Fruit fly (Drosophila melanogaster): ENCODE data around the gene RIOK1.

The RIOK1 gene

dm6 chr3L:11680298-11680697 is 32.0 kb upstream of the RIOK1 start, which contains the start of gene CG32085 (continued):
- TF ChIP-seq CoRest (tag; optimal IDR thresholded peaks at IDR 0.05) (peak; percentile 21), CG11723 (GFP tag; optimal IDR thresholded peaks at IDR 0.05) (peak; percentile 30), her (GFP tag; optimal IDR thresholded peaks at IDR 0.05) (peak; percentile 78), salm (tag; optimal IDR thresholded peaks at IDR 0.05) (no peak), schlank (tag; optimal IDR thresholded peaks at IDR 0.05) (peak; percentile 67), CG30403 (GFP tag; optimal IDR thresholded peaks at IDR 0.05) (peak; percentile 48), NC2β (GFP tag; optimal IDR thresholded peaks at IDR 0.05) (peak; percentile 21), CG18599 (GFP tag; optimal IDR thresholded peaks at IDR 0.05) (peak; percentile 91), CG7963 (GFP tag; IDR thresholded peaks at IDR 0.05; ENCODE audit: partially characterized antibody) (no peak), ranshi (GFP tag; IDR thresholded peaks at IDR 0.05) (peak; percentile 72), z (GFP tag; IDR thresholded peaks at IDR 0.05) (0 out of 3 replicates have a peak, but pooled peaks have one; percentile 29), Scr (GFP tag; IDR thresholded peaks at IDR 0.05; ENCODE audit: partially characterized antibody) (peak; percentile 14; the same call in 1 of the 2 replicates), CG12659 (GFP tag; optimal IDR thresholded peaks at IDR 0.05) (peak; percentile 38), CG9727 (GFP tag; optimal IDR thresholded peaks at IDR 0.05) (no peak), B-H2 (GFP tag; optimal IDR thresholded peaks at IDR 0.05) (peak; percentile 48), inv (GFP tag; IDR thresholded peaks at IDR 0.05; ENCODE audit: partially characterized antibody) (no peak; the same call in 1 of the 2 replicates), otp (GFP tag; IDR thresholded peaks at IDR 0.05) (peak; percentile 56; the same call in 1 of the 3 replicates), CG8089 (GFP tag; optimal IDR thresholded peaks at IDR 0.05) (no peak), CG34376 (GFP tag; optimal IDR thresholded peaks at IDR 0.05) (peak; percentile 42), Drgx (GFP tag; IDR thresholded peaks at IDR 0.05) (peak; percentile 75), sr (GFP tag; IDR thresholded peaks at IDR 0.05) (0 out of 3 replicates have a peak, but pooled peaks have one; percentile 55), CG15479 (GFP tag; optimal IDR thresholded peaks at IDR 0.05) (no peak), Ssrp (tag; optimal IDR thresholded peaks at IDR 0.05) (no peak), slbo (GFP tag; IDR thresholded peaks at IDR 0.05) (peak; percentile 82), Poxn (GFP tag; IDR thresholded peaks at IDR 0.05) (no peak), corto (GFP tag; optimal IDR thresholded peaks at IDR 0.05) (no peak), CG6654 (GFP tag; optimal IDR thresholded peaks at IDR 0.05) (peak; percentile 3), CG4404 (GFP tag; IDR thresholded peaks at IDR 0.05) (peak; percentile 42; the same call in 1 of the 2 replicates), HLH3B (GFP tag; IDR thresholded peaks at IDR 0.05) (peak; percentile 68), lov (optimal IDR thresholded peaks at IDR 0.05) (no peak), lov (GFP tag; IDR thresholded peaks at IDR 0.05) (no peak), CG1233 (GFP tag; optimal IDR thresholded peaks at IDR 0.05) (peak; percentile 29), lilli (GFP tag; optimal IDR thresholded peaks at IDR 0.05) (peak; percentile 73), CG10147 (GFP tag; optimal IDR thresholded peaks at IDR 0.05) (peak; percentile 30), sisA (GFP tag; IDR thresholded peaks at IDR 0.05) (peak; percentile 48), ab (GFP tag; optimal IDR thresholded peaks at IDR 0.05) (no peak), stc (GFP tag; IDR thresholded peaks at IDR 0.05) (peak; percentile 53; the same call in 1 of the 2 replicates), CG11398 (GFP tag; optimal IDR thresholded peaks at IDR 0.05) (peak; percentile 4), gce (GFP tag; IDR thresholded peaks at IDR 0.05) (no peak), nerfin-1 (tag; optimal IDR thresholded peaks at IDR 0.05) (peak; percentile 25), CG11560 (tag; IDR thresholded peaks at IDR 0.05) (no peak), p53 (GFP tag; optimal IDR thresholded peaks at IDR 0.05) (peak; percentile 6), H15 (GFP tag; IDR thresholded peaks at IDR 0.05) (peak; percentile 41; the same call in 1 of the 3 replicates), ci (GFP tag; IDR thresholded peaks at IDR 0.05) (peak; percentile 79; the same call in 2 of the 3 replicates), bsh (GFP tag; optimal IDR thresholded peaks at IDR 0.05) (no peak), ind (GFP tag; optimal IDR thresholded peaks at IDR 0.05) (peak; percentile 68), HLH54F (GFP tag; optimal IDR thresholded peaks at IDR 0.05) (peak; percentile 54), Ada2b (GFP tag; IDR thresholded peaks at IDR 0.05) (peak; percentile 60; the same call in 1 of the 2 replicates), usp (GFP tag; optimal IDR thresholded peaks at IDR 0.05) (no peak), oc (tag; optimal IDR thresholded peaks at IDR 0.05) (no peak), sug (tag; optimal IDR thresholded peaks at IDR 0.05) (peak; percentile 5)
